Worm (Caenorhabditis elegans) whole organism, young adult: Measurements from ENCODE around the gene nas-8.

Source experiments
- B0035.1 ChIP-seq: sonication (generic microtip); optimal IDR thresholded peaks from 2 replicates; lab custom pipeline; 2016; ENCODE audit warnings: missing genetic modification characterization, mild to moderate bottlenecking, missing compliant biosample characterization, missing genotype, missing genetic modification reagents
- B0261.1 ChIP-seq: sonication (generic microtip); optimal IDR thresholded peaks from 2 replicates; lab custom pipeline; 2016; ENCODE audit warnings: mild to moderate bottlenecking, missing genetic modification characterization, moderate library complexity, missing compliant biosample characterization
- C06A6.2 ChIP-seq: fragments of 200-800 bp; sonication (Bioruptor generic); conservative IDR thresholded peaks from 2 replicates; pipeline ENCODE4 v1.3.6; 2022; ENCODE audit warnings: missing genetic modification characterization, missing compliant biosample characterization
- C17E4.6 ChIP-seq: fragments of 200-800 bp; sonication (Bioruptor generic); IDR thresholded peaks from 2 replicates; pipeline ENCODE4 v1.3.6; 2022; ENCODE audit warnings: missing genetic modification reagents, missing genetic modification characterization, missing compliant biosample characterization
- D2030.7 ChIP-seq: fragments of 200-800 bp; sonication (Bioruptor generic); IDR thresholded peaks from 2 replicates; pipeline ENCODE4 v1.3.6; 2022; ENCODE audit warnings: missing genetic modification reagents, missing genetic modification characterization, missing compliant biosample characterization
- F10E7.11 ChIP-seq: sonication (generic microtip); optimal IDR thresholded peaks from 2 replicates; lab custom pipeline; 2017; ENCODE audit warnings: mild to moderate bottlenecking, missing genetic modification characterization, moderate library complexity, missing compliant biosample characterization
- F49E8.2 ChIP-seq: sonication (generic microtip); optimal IDR thresholded peaks from 3 replicates; lab custom pipeline; 2017; ENCODE audit warnings: missing genetic modification characterization, mild to moderate bottlenecking, missing compliant biosample characterization, antibody characterized with exemption, moderate library complexity; ENCODE audit not compliant: insufficient read depth
- F57A8.1 ChIP-seq: fragments of 200-800 bp; sonication (Bioruptor generic); optimal IDR thresholded peaks from 2 replicates; lab custom pipeline; 2018; ENCODE audit warnings: mild to moderate bottlenecking, missing genetic modification characterization, moderate library complexity, missing compliant biosample characterization
- F57C9.4 ChIP-seq: sonication (generic microtip); optimal IDR thresholded peaks from 2 replicates; lab custom pipeline; 2017; ENCODE audit warnings: mild to moderate bottlenecking, missing genetic modification characterization, missing compliant biosample characterization
- K12H6.12 ChIP-seq: fragments of 200-800 bp; sonication (Bioruptor generic); optimal IDR thresholded peaks from 2 replicates; lab custom pipeline; 2018; ENCODE audit warnings: mild to moderate bottlenecking, missing genetic modification characterization, missing compliant biosample characterization
- T26A5.8 ChIP-seq: sonication (generic microtip); optimal IDR thresholded peaks from 2 replicates; lab custom pipeline; 2016; ENCODE audit warnings: missing genetic modification characterization, missing compliant biosample characterization
- Y56A3A.18 ChIP-seq: fragments of 200-800 bp; sonication (Bioruptor generic); IDR thresholded peaks from 2 replicates; pipeline ENCODE4 v1.3.6; 2022; ENCODE audit warnings: missing genetic modification reagents, missing genetic modification characterization, missing compliant biosample characterization
- Y79H2A.3 ChIP-seq: fragments of 200-800 bp; sonication (Bioruptor generic); conservative IDR thresholded peaks from 2 replicates; pipeline ENCODE4 v1.3.6; 2022; ENCODE audit warnings: missing genetic modification reagents, missing genetic modification characterization, missing compliant biosample characterization
- ZK185.1 ChIP-seq: sonication (generic microtip); optimal IDR thresholded peaks from 2 replicates; lab custom pipeline; 2016; ENCODE audit warnings: mild to moderate bottlenecking, missing genetic modification characterization, missing compliant biosample characterization; ENCODE audit not compliant: poor library complexity, severe bottlenecking
- akir-1 ChIP-seq: fragments of 200-800 bp; sonication (Bioruptor generic); optimal IDR thresholded peaks from 2 replicates; lab custom pipeline; 2018; ENCODE audit warnings: mild to moderate bottlenecking, missing genetic modification characterization, moderate library complexity, missing compliant biosample characterization
- ama-1 ChIP-seq, 3 experiments: fragments of 150-350 bp in 1 of 3; sonication (generic microtip) in 2 of 3; optimal IDR thresholded peaks; 2 replicates each; lab custom pipeline; 2014 to 2018; ENCODE audit warnings: missing biosample characterization in 2 of 3, missing genetic modification characterization in 2 of 3, missing genetic modification reagents in 2 of 3
- athp-1 ChIP-seq: sonication (generic microtip); optimal IDR thresholded peaks from 2 replicates; lab custom pipeline; 2017; ENCODE audit warnings: mild to moderate bottlenecking, missing genetic modification characterization, missing compliant biosample characterization
- attf-5 ChIP-seq: fragments of 200-800 bp; sonication (Bioruptor generic); optimal IDR thresholded peaks from 2 replicates; lab custom pipeline; 2018; ENCODE audit warnings: mild to moderate bottlenecking, missing genetic modification characterization, missing compliant biosample characterization
- cebp-2 ChIP-seq: fragments of 200-800 bp; sonication (Bioruptor generic); IDR thresholded peaks from 2 replicates; pipeline ENCODE4 v1.3.6; 2022; ENCODE audit warnings: missing genetic modification characterization, missing compliant biosample characterization
- chd-7 ChIP-seq: sonication (generic microtip); optimal IDR thresholded peaks from 2 replicates; lab custom pipeline; 2016; ENCODE audit warnings: mild to moderate bottlenecking, missing genetic modification characterization, moderate library complexity, missing compliant biosample characterization
- dox-1 ChIP-seq: fragments of 200-800 bp; sonication (Bioruptor generic); IDR thresholded peaks from 2 replicates; pipeline ENCODE4 v1.3.6; 2022; ENCODE audit warnings: missing genetic modification reagents, missing genetic modification characterization, missing compliant biosample characterization
- dpff-1 ChIP-seq: sonication (generic microtip); optimal IDR thresholded peaks from 2 replicates; lab custom pipeline; 2017; ENCODE audit warnings: mild to moderate bottlenecking, missing genetic modification characterization, missing compliant biosample characterization
- dpl-1 ChIP-seq: fragments of 150-350 bp; optimal IDR thresholded peaks from 2 replicates; lab custom pipeline; 2014; ENCODE audit warnings: missing biosample characterization, missing genetic modification reagents, missing genetic modification characterization
- egl-18 ChIP-seq: fragments of 200-800 bp; sonication (Bioruptor generic); IDR thresholded peaks from 2 replicates; pipeline ENCODE4 v1.3.6; 2022; ENCODE audit warnings: missing genetic modification reagents, missing genetic modification characterization, missing compliant biosample characterization
- egrh-3 ChIP-seq: fragments of 200-800 bp; sonication (Bioruptor generic); IDR thresholded peaks from 2 replicates; pipeline ENCODE4 v1.3.6; 2022; ENCODE audit warnings: missing genetic modification reagents, missing genetic modification characterization, missing compliant biosample characterization
- fkh-3 ChIP-seq: sonication (generic microtip); optimal IDR thresholded peaks from 2 replicates; lab custom pipeline; 2016; ENCODE audit warnings: mild to moderate bottlenecking, missing genetic modification characterization, missing compliant biosample characterization
- gei-17 ChIP-seq: fragments of 200-800 bp; sonication (Bioruptor generic); optimal IDR thresholded peaks from 2 replicates; lab custom pipeline; 2018; ENCODE audit warnings: mild to moderate bottlenecking, missing genetic modification characterization, missing compliant biosample characterization
- him-1 ChIP-seq: sonication (generic microtip); optimal IDR thresholded peaks from 2 replicates; lab custom pipeline; 2016; ENCODE audit warnings: missing genotype, missing genetic modification reagents, missing genetic modification characterization, missing compliant biosample characterization
- hmg-1.2 ChIP-seq: fragments of 200-800 bp; sonication (Bioruptor generic); IDR thresholded peaks from 2 replicates; pipeline ENCODE4 v1.3.6; 2022; ENCODE audit warnings: missing genetic modification reagents, missing genetic modification characterization, missing compliant biosample characterization
- let-526 ChIP-seq: fragments of 200-800 bp; sonication (Bioruptor generic); IDR thresholded peaks from 2 replicates; pipeline ENCODE4 v1.3.6; 2022; ENCODE audit warnings: missing genetic modification reagents, missing genetic modification characterization, missing compliant biosample characterization
- let-607 ChIP-seq, 2 experiments: fragments of 200-800 bp in 1 of 2; sonication (Bioruptor generic) in 1 of 2; sonication (generic microtip) in 1 of 2; optimal IDR thresholded peaks; 2 replicates each; lab custom pipeline; 2016 to 2018; ENCODE audit warnings: mild to moderate bottlenecking in 2 of 2, missing compliant biosample characterization in 2 of 2, missing genetic modification characterization in 2 of 2, moderate library complexity in 2 of 2, missing genotype in 1 of 2
- madf-3 ChIP-seq: fragments of 200-800 bp; sonication (Bioruptor generic); IDR thresholded peaks from 2 replicates; pipeline ENCODE4 v1.3.6; 2022; ENCODE audit warnings: missing genetic modification reagents, missing genetic modification characterization, missing compliant biosample characterization
- madf-6 ChIP-seq: fragments of 200-800 bp; sonication (Bioruptor generic); IDR thresholded peaks from 2 replicates; pipeline ENCODE4 v1.3.6; 2022; ENCODE audit warnings: missing genetic modification reagents, missing genetic modification characterization, missing compliant biosample characterization
- mcd-1 ChIP-seq: fragments of 200-800 bp; sonication (Bioruptor generic); IDR thresholded peaks from 2 replicates; pipeline ENCODE4 v1.3.6; 2022; ENCODE audit warnings: missing genetic modification reagents, missing genetic modification characterization, missing compliant biosample characterization
- mes-4 ChIP-seq: sonication (generic microtip); optimal IDR thresholded peaks from 2 replicates; lab custom pipeline; 2016; ENCODE audit warnings: missing genotype, missing genetic modification characterization, missing compliant biosample characterization
- nfya-2 ChIP-seq: fragments of 200-800 bp; sonication (Bioruptor generic); IDR thresholded peaks from 2 replicates; pipeline ENCODE4 v1.3.6; 2022; ENCODE audit warnings: missing genetic modification reagents, missing genetic modification characterization, missing compliant biosample characterization
- rpc-1 ChIP-seq, 2 experiments: fragments of 150-350 bp in 1 of 2; sonication (generic microtip) in 1 of 2; optimal IDR thresholded peaks; 2 replicates each; lab custom pipeline; 2014 to 2018; ENCODE audit warnings: missing biosample characterization in 1 of 2, missing genetic modification characterization in 1 of 2, missing genetic modification reagents in 1 of 2, missing genotype in 1 of 2
- snpc-1.3 ChIP-seq: sonication (generic microtip); optimal IDR thresholded peaks from 2 replicates; lab custom pipeline; 2017; ENCODE audit warnings: missing genetic modification characterization, mild to moderate bottlenecking, missing compliant biosample characterization, antibody characterized with exemption, moderate library complexity, missing genotype, missing genetic modification reagents; ENCODE audit not compliant: insufficient read depth
- snpc-4 ChIP-seq, 5 experiments: fragments of 150-350 bp in 1 of 5; sonication (generic microtip) in 4 of 5; optimal IDR thresholded peaks; 2 replicates each; lab custom pipeline; 2014 to 2018; ENCODE audit warnings: missing genetic modification characterization in 5 of 5, missing biosample characterization in 3 of 5, antibody characterized with exemption in 2 of 5, mild to moderate bottlenecking in 2 of 5, missing compliant biosample characterization in 2 of 5, missing genotype in 2 of 5, moderate library complexity in 2 of 5, missing genetic modification reagents in 1 of 5
- tbp1 ChIP-seq: fragments of 200-800 bp; sonication (Bioruptor generic); optimal IDR thresholded peaks from 2 replicates; lab custom pipeline; 2018; ENCODE audit warnings: mild to moderate bottlenecking, missing genetic modification characterization, missing compliant biosample characterization
- unc-130 ChIP-seq: sonication (generic microtip); optimal IDR thresholded peaks from 2 replicates; lab custom pipeline; 2016; ENCODE audit warnings: missing genetic modification reagents, missing genetic modification characterization, missing compliant biosample characterization
- xnd-1 ChIP-seq: sonication (generic microtip); optimal IDR thresholded peaks from 2 replicates; lab custom pipeline; 2016; ENCODE audit warnings: missing genotype, missing genetic modification reagents, missing genetic modification characterization, missing compliant biosample characterization
- zfh-2 ChIP-seq: fragments of 200-800 bp; sonication (Bioruptor generic); conservative IDR thresholded peaks from 2 replicates; pipeline ENCODE4 v1.3.6; 2022; ENCODE audit warnings: missing genetic modification reagents, missing genetic modification characterization, missing compliant biosample characterization
- zim-3 ChIP-seq: sonication (generic microtip); optimal IDR thresholded peaks from 2 replicates; lab custom pipeline; 2017; ENCODE audit warnings: mild to moderate bottlenecking, missing genetic modification characterization, moderate library complexity, missing compliant biosample characterization
- ztf-22 ChIP-seq: fragments of 200-800 bp; sonication (Bioruptor generic); optimal IDR thresholded peaks from 2 replicates; lab custom pipeline; 2018; ENCODE audit warnings: mild to moderate bottlenecking, missing genetic modification characterization, moderate library complexity, missing compliant biosample characterization
- ztf-26 ChIP-seq: sonication (generic microtip); optimal IDR thresholded peaks from 2 replicates; lab custom pipeline; 2017; ENCODE audit warnings: missing genetic modification characterization, missing compliant biosample characterization

The nas-8 gene

DNA sequence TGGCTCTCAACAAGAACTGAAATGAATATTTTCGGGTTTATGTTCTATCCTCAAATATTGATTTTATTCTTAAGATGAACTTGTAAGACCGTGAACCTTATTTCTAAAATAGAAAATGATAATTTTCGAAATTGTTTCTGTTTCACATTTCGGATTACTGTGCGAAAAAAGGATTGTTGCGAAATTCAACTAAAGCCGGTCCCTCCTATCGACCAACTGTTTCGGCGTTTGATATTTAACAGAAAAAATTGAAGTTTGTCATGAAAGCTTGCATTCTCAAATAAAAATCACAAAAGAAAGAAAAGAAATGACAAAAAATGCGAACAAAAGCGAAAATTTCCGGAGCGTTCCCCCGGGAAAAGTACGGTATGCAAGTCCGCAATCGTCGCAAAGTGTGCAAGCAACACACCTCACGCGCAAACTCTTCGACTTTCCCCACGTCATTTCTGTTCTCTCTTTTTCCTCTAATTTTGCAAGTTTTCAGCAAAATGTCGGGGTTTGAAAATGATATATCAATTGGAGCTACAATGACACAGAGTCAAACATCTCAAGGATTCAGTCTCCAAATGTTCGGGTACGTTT lies 34.4 kb downstream of the nas-8 start, which contains the start of gene C34D4.4 (continued):
- TF ChIP-seq ama-1 (optimal IDR thresholded peaks at IDR 0.05; lab: Kevin White, UChicago) (no peak), ama-1 (GFP tag; optimal IDR thresholded peaks at IDR 0.05; lab: Kevin White, UChicago) (no peak), C17E4.6 (GFP tag; lab: Robert Waterston, UW) (no peak), egl-18 (GFP tag; lab: Robert Waterston, UW) (no peak), mcd-1 (GFP tag; lab: Robert Waterston, UW) (0 out of 2 replicates have a peak, but pooled peaks have one; percentile 9), F57A8.1 (GFP tag; lab: Kevin White, UChicago) (no peak), akir-1 (no peak), F10E7.11 (tag; lab: Kevin White, UChicago) (no peak), madf-3 (GFP tag; lab: Robert Waterston, UW) (no peak), K12H6.12 (tag; lab: Kevin White, UChicago) (peak; percentile 54), B0035.1 (tag; lab: Kevin White, UChicago) (no peak), B0261.1 (tag; lab: Kevin White, UChicago) (no peak), gei-17 (no peak), D2030.7 (GFP tag; lab: Robert Waterston, UW) (peak; percentile 14; the same call in 1 of the 2 replicates), cebp-2 (GFP tag; lab: Robert Waterston, UW) (no peak), ztf-22 (GFP tag; lab: Kevin White, UChicago) (no peak), fkh-3 (tag; lab: Kevin White, UChicago) (no peak), let-526 (GFP tag; lab: Robert Waterston, UW) (no peak), athp-1 (tag; lab: Kevin White, UChicago) (no peak), unc-130 (GFP tag; lab: Kevin White, UChicago) (no peak), Y56A3A.18 (GFP tag; lab: Robert Waterston, UW) (no peak), snpc-4 (GFP tag; optimal IDR thresholded peaks at IDR 0.05; lab: Kevin White, UChicago) (no peak), snpc-4 (tag; optimal IDR thresholded peaks at IDR 0.05; lab: Kevin White, UChicago) (peak in 2 of 4 experiments; percentile 42 to 54), rpc-1 (optimal IDR thresholded peaks at IDR 0.05; lab: Kevin White, UChicago) (no peak), rpc-1 (tag; optimal IDR thresholded peaks at IDR 0.05; lab: Kevin White, UChicago) (no peak), ZK185.1 (tag; lab: Kevin White, UChicago) (no peak), chd-7 (tag; lab: Kevin White, UChicago) (no peak), zfh-2 (GFP tag; lab: Robert Waterston, UW) (no peak), F57C9.4 (tag; lab: Kevin White, UChicago) (no peak), mes-4 (tag; lab: Kevin White, UChicago) (no peak), dox-1 (peak; percentile 43; the same call in 1 of the 2 replicates), snpc-1.3 (tag; lab: Kevin White, UChicago) (no peak), madf-6 (GFP tag; lab: Robert Waterston, UW) (peak; percentile 43; the same call in 1 of the 2 replicates), let-607 (tag; optimal IDR thresholded peaks at IDR 0.05; lab: Kevin White, UChicago) (no peak), him-1 (tag; lab: Kevin White, UChicago) (no peak), ztf-26 (tag; lab: Kevin White, UChicago) (no peak), tbp1 (GFP tag; lab: Kevin White, UChicago) (no peak), F49E8.2 (tag; lab: Kevin White, UChicago) (no peak), C06A6.2 (no peak), nfya-2 (no peak), hmg-1.2 (GFP tag; lab: Robert Waterston, UW) (peak; percentile 14; the same call in 1 of the 2 replicates), zim-3 (no peak), dpff-1 (no peak), attf-5 (GFP tag; lab: Kevin White, UChicago) (no peak), egrh-3 (no peak), T26A5.8 (tag; lab: Kevin White, UChicago) (no peak), dpl-1 (GFP tag; lab: Kevin White, UChicago) (peak; percentile 21), Y79H2A.3 (GFP tag; lab: Robert Waterston, UW) (no peak), xnd-1 (no peak)
